Fruit fly (Drosophila melanogaster) Kc167 (cell line): ENCODE results near the gene Awh.

ENCODE experiments used
- h ChIP-seq: fragments of >200 bp; optimal IDR thresholded peaks from 3 replicates; lab custom pipeline; 2018; ENCODE audit warnings: missing external identifiers
- psq ChIP-seq: fragments of >200 bp; optimal IDR thresholded peaks from 2 replicates; lab custom pipeline; 2017; ENCODE audit warnings: missing external identifiers
- ttk ChIP-seq: sonication (Bioruptor generic); optimal IDR thresholded peaks from 2 replicates; lab custom pipeline; 2017; ENCODE audit warnings: missing external identifiers

- TF ChIP-seq ttk (lab: Kevin White, UChicago) = no peak
- TF ChIP-seq h (lab: Kevin White, UChicago) = no peak
- TF ChIP-seq psq (lab: Kevin White, UChicago) = no peak
Observed at dm6 chr3L:3850477-3850876, 4.5 kb downstream of the Awh start.
